Fruit fly (Drosophila melanogaster) whole organism, embryonic: ENCODE results near the gene CG11791.
A peak's percentile ranks its signal among the peaks of the same experiment; 100 is the strongest.

Experiments used
- Adf1 ChIP-seq: fragments of 200-800 bp; sonication (Bioruptor generic); IDR thresholded peaks from 2 replicates; pipeline ENCODE4 v1.3.6; 2022; ENCODE audit warnings: missing biosample characterization, missing genetic modification characterization
- Asciz ChIP-seq: fragments of 200-800 bp; sonication (Bioruptor generic); optimal IDR thresholded peaks from 2 replicates; lab custom pipeline; 2017; ENCODE audit warnings: missing biosample characterization, mild to moderate bottlenecking, missing genetic modification characterization, missing genetic modification reagents
- CG10209 ChIP-seq: fragments of 200-800 bp; sonication (Bioruptor generic); optimal IDR thresholded peaks from 3 replicates; lab custom pipeline; 2017; ENCODE audit warnings: missing biosample characterization, mild to moderate bottlenecking, missing genetic modification characterization, missing genetic modification reagents
- CG11398 ChIP-seq: fragments of 200-800 bp; sonication (Bioruptor generic); optimal IDR thresholded peaks from 2 replicates; lab custom pipeline; 2016; ENCODE audit warnings: missing biosample characterization, missing genetic modification characterization
- CG12071 ChIP-seq: fragments of 200-800 bp; sonication (Bioruptor generic); optimal IDR thresholded peaks from 3 replicates; lab custom pipeline; 2018; ENCODE audit warnings: missing biosample characterization, mild to moderate bottlenecking, missing genetic modification characterization
- CG1233 ChIP-seq: fragments of 200-800 bp; sonication (Bioruptor generic); optimal IDR thresholded peaks from 4 replicates; lab custom pipeline; 2018; ENCODE audit warnings: missing biosample characterization, mild to moderate bottlenecking, missing genetic modification characterization
- CG17612 ChIP-seq: fragments of 200-800 bp; sonication (Bioruptor generic); IDR thresholded peaks from 2 replicates; pipeline ENCODE4 v1.3.6; 2022; ENCODE audit warnings: missing biosample characterization, missing genetic modification characterization
- CG1832 ChIP-seq: fragments of 200-800 bp; sonication (Bioruptor generic); optimal IDR thresholded peaks from 2 replicates; lab custom pipeline; 2017; ENCODE audit warnings: missing biosample characterization, mild to moderate bottlenecking, missing genetic modification characterization, inconsistent platforms
- CG18599 ChIP-seq: fragments of 200-800 bp; sonication (Bioruptor generic); optimal IDR thresholded peaks from 3 replicates; lab custom pipeline; 2017; ENCODE audit warnings: missing biosample characterization, missing genetic modification characterization, mild to moderate bottlenecking, moderate library complexity, missing genetic modification reagents
- CG18619 ChIP-seq: fragments of 200-800 bp; sonication (Bioruptor generic); optimal IDR thresholded peaks from 3 replicates; lab custom pipeline; 2017; ENCODE audit warnings: missing biosample characterization, mild to moderate bottlenecking, missing genetic modification characterization
- CG3163 ChIP-seq: fragments of 200-800 bp; sonication (Bioruptor generic); optimal IDR thresholded peaks from 3 replicates; lab custom pipeline; 2016; ENCODE audit warnings: missing biosample characterization, missing genetic modification characterization
- CG34224 ChIP-seq: fragments of 200-800 bp; sonication (Bioruptor generic); IDR thresholded peaks from 3 replicates; pipeline ENCODE4 v1.3.6; 2022; ENCODE audit warnings: missing biosample characterization, missing genetic modification characterization; ENCODE audit not compliant: partially characterized antibody
- CG3838 ChIP-seq: fragments of 200-800 bp; sonication (Bioruptor generic); optimal IDR thresholded peaks from 3 replicates; lab custom pipeline; 2016; ENCODE audit warnings: missing biosample characterization, missing genetic modification characterization
- CG3847 ChIP-seq: fragments of 200-800 bp; sonication (Bioruptor generic); IDR thresholded peaks from 2 replicates; pipeline ENCODE4 v1.3.6; 2022; ENCODE audit warnings: missing biosample characterization, missing genetic modification characterization
- CG43689 ChIP-seq: fragments of 200-800 bp; sonication (Bioruptor generic); IDR thresholded peaks from 2 replicates; pipeline ENCODE4 v1.3.6; 2022; ENCODE audit warnings: missing biosample characterization, missing genetic modification characterization
- CG4617 ChIP-seq: fragments of 200-800 bp; sonication (Bioruptor generic); optimal IDR thresholded peaks from 3 replicates; lab custom pipeline; 2016; ENCODE audit warnings: missing biosample characterization, missing genetic modification characterization, borderline replicate concordance
- CG6683 ChIP-seq: fragments of 200-800 bp; sonication (Bioruptor generic); optimal IDR thresholded peaks from 2 replicates; lab custom pipeline; 2017; ENCODE audit warnings: missing biosample characterization, mild to moderate bottlenecking, missing genetic modification characterization, missing genetic modification reagents
- CG7271 ChIP-seq: fragments of 200-800 bp; sonication (Bioruptor generic); optimal IDR thresholded peaks from 2 replicates; lab custom pipeline; 2018; ENCODE audit warnings: missing biosample characterization, mild to moderate bottlenecking, missing genetic modification characterization, moderate library complexity
- CG9215 ChIP-seq: fragments of 200-800 bp; sonication (Bioruptor generic); IDR thresholded peaks from 2 replicates; pipeline ENCODE4 v1.3.6; 2022; ENCODE audit warnings: missing biosample characterization, missing genetic modification characterization
- CG9727 ChIP-seq: fragments of 200-800 bp; sonication (Bioruptor generic); optimal IDR thresholded peaks from 3 replicates; lab custom pipeline; 2017; ENCODE audit warnings: missing biosample characterization, mild to moderate bottlenecking, missing genetic modification characterization
- Camta ChIP-seq: fragments of 200-800 bp; sonication (Bioruptor generic); optimal IDR thresholded peaks from 2 replicates; lab custom pipeline; 2016; ENCODE audit warnings: missing biosample characterization, missing genetic modification characterization
- D ChIP-seq, 2 experiments: fragments of 200-800 bp in 1 of 2; fragments of >200 bp in 1 of 2; sonication (Bioruptor generic) in 1 of 2; optimal IDR thresholded peaks; 2 replicates in 1 of 2; 3 replicates in 1 of 2; lab custom pipeline; 2017; ENCODE audit warnings: mild to moderate bottlenecking in 1 of 2, missing biosample characterization in 1 of 2, missing genetic modification characterization in 1 of 2, missing genetic modification reagents in 1 of 2
- D19A ChIP-seq: fragments of 200-800 bp; optimal IDR thresholded peaks from 3 replicates; lab custom pipeline; 2019; ENCODE audit warnings: missing biosample characterization, mild to moderate bottlenecking, missing genetic modification characterization, moderate library complexity
- Hey ChIP-seq: fragments of 200-800 bp; sonication (Bioruptor generic); optimal IDR thresholded peaks from 3 replicates; lab custom pipeline; 2018; ENCODE audit warnings: missing biosample characterization, mild to moderate bottlenecking, missing genetic modification characterization
- HmgD ChIP-seq: fragments of 200-800 bp; sonication (Bioruptor generic); optimal IDR thresholded peaks from 3 replicates; lab custom pipeline; 2016; ENCODE audit warnings: missing biosample characterization, missing genetic modification characterization
- Hr39 ChIP-seq: fragments of >200 bp; optimal IDR thresholded peaks from 2 replicates; lab custom pipeline; 2017
- Myb ChIP-seq: fragments of 200-800 bp; sonication (Bioruptor generic); optimal IDR thresholded peaks from 2 replicates; lab custom pipeline; 2016; ENCODE audit warnings: missing biosample characterization, missing genetic modification characterization
- NfI ChIP-seq: fragments of 200-800 bp; sonication (Bioruptor generic); optimal IDR thresholded peaks from 3 replicates; lab custom pipeline; 2018; ENCODE audit warnings: missing biosample characterization, mild to moderate bottlenecking, missing genetic modification characterization, moderate library complexity
- Xrp1 ChIP-seq: fragments of 200-800 bp; sonication (Bioruptor generic); IDR thresholded peaks from 2 replicates; pipeline ENCODE4 v1.3.6; 2022; ENCODE audit warnings: missing biosample characterization, missing genetic modification characterization
- abd-A ChIP-seq: fragments of 200-800 bp; sonication (Bioruptor generic); optimal IDR thresholded peaks from 3 replicates; lab custom pipeline; 2019; ENCODE audit warnings: missing biosample characterization, mild to moderate bottlenecking, missing genetic modification characterization, moderate library complexity
- ash1 ChIP-seq: fragments of 200-800 bp; sonication (Bioruptor generic); optimal IDR thresholded peaks from 2 replicates; lab custom pipeline; 2018; ENCODE audit warnings: missing biosample characterization, mild to moderate bottlenecking, missing genetic modification characterization
- bbx ChIP-seq: fragments of 200-800 bp; sonication (Bioruptor generic); IDR thresholded peaks from 2 replicates; pipeline ENCODE4 v1.3.6; 2022; ENCODE audit warnings: missing biosample characterization, missing genetic modification characterization; ENCODE audit not compliant: partially characterized antibody
- da ChIP-seq: fragments of 200-800 bp; sonication (Bioruptor generic); optimal IDR thresholded peaks from 2 replicates; lab custom pipeline; 2016; ENCODE audit warnings: missing biosample characterization, missing genetic modification characterization
- disco-r ChIP-seq: fragments of 200-800 bp; sonication (Bioruptor generic); optimal IDR thresholded peaks from 2 replicates; lab custom pipeline; 2016; ENCODE audit warnings: missing biosample characterization, missing genetic modification characterization
- dpn ChIP-seq, 2 experiments: fragments of 200-800 bp; sonication (Bioruptor generic); optimal IDR thresholded peaks; 3 replicates each; lab custom pipeline; 2016; ENCODE audit warnings: missing biosample characterization in 2 of 2, missing genetic modification characterization in 2 of 2
- fd64A ChIP-seq: fragments of 200-800 bp; sonication (Bioruptor generic); optimal IDR thresholded peaks from 3 replicates; lab custom pipeline; 2018; ENCODE audit warnings: missing biosample characterization, mild to moderate bottlenecking, missing genetic modification characterization
- ftz-f1 ChIP-seq: fragments of 200-800 bp; sonication (Bioruptor generic); optimal IDR thresholded peaks from 2 replicates; lab custom pipeline; 2016; ENCODE audit warnings: missing biosample characterization, missing genetic modification characterization
- gsb-n ChIP-seq: fragments of 200-800 bp; sonication (Bioruptor generic); optimal IDR thresholded peaks from 3 replicates; lab custom pipeline; 2018; ENCODE audit warnings: missing biosample characterization, mild to moderate bottlenecking, missing genetic modification characterization
- lmd ChIP-seq: fragments of 200-800 bp; sonication (Bioruptor generic); IDR thresholded peaks from 2 replicates; pipeline ENCODE4 v1.3.6; 2022; ENCODE audit warnings: missing biosample characterization, missing genetic modification characterization
- nerfin-2 ChIP-seq: fragments of 200-800 bp; sonication (Bioruptor generic); IDR thresholded peaks from 2 replicates; pipeline ENCODE4 v1.3.6; 2022; ENCODE audit warnings: missing biosample characterization, missing genetic modification characterization; ENCODE audit not compliant: partially characterized antibody
- nmo ChIP-seq: fragments of 200-800 bp; sonication (Bioruptor generic); optimal IDR thresholded peaks from 2 replicates; lab custom pipeline; 2018; ENCODE audit warnings: missing biosample characterization, mild to moderate bottlenecking, missing genetic modification characterization, moderate library complexity
- org-1 ChIP-seq: fragments of 200-800 bp; sonication (Bioruptor generic); optimal IDR thresholded peaks from 2 replicates; lab custom pipeline; 2017; ENCODE audit warnings: missing biosample characterization, missing genetic modification characterization
- pnt ChIP-seq: fragments of 200-800 bp; sonication (Bioruptor generic); optimal IDR thresholded peaks from 3 replicates; lab custom pipeline; 2016; ENCODE audit warnings: missing biosample characterization, missing genetic modification characterization
- pzg ChIP-seq: fragments of 200-800 bp; sonication (Bioruptor generic); optimal IDR thresholded peaks from 3 replicates; lab custom pipeline; 2018; ENCODE audit warnings: missing biosample characterization, mild to moderate bottlenecking, missing genetic modification characterization, moderate library complexity
- ranshi ChIP-seq: fragments of 200-800 bp; sonication (Bioruptor generic); IDR thresholded peaks from 2 replicates; pipeline ENCODE4 v1.3.6; 2022; ENCODE audit warnings: missing biosample characterization, missing genetic modification characterization
- seq ChIP-seq: fragments of 200-800 bp; sonication (Bioruptor generic); IDR thresholded peaks from 2 replicates; pipeline ENCODE4 v1.3.6; 2022; ENCODE audit warnings: missing biosample characterization, missing genetic modification characterization
- sqz ChIP-seq: fragments of 200-800 bp; sonication (Bioruptor generic); optimal IDR thresholded peaks from 3 replicates; lab custom pipeline; 2018; ENCODE audit warnings: missing biosample characterization, mild to moderate bottlenecking, missing genetic modification characterization
- yki ChIP-seq: fragments of >200 bp; optimal IDR thresholded peaks from 3 replicates; lab custom pipeline; 2018
- z ChIP-seq: fragments of 200-800 bp; sonication (Bioruptor generic); IDR thresholded peaks from 3 replicates; pipeline ENCODE4 v1.3.6; 2022; ENCODE audit warnings: missing biosample characterization, missing genetic modification characterization

Gene CG11791

dm6 chr3R:25024895-25025557 lies 24.4 kb upstream of the CG11791 start, which contains the start of the genes EMC6 and Hr96 (continued):
- TF ChIP-seq CG3163 (GFP tag; lab: Kevin White, UChicago) (peak; percentile 68), CG3847 (GFP tag; lab: Robert Waterston, UW) (peak; percentile 95), abd-A (tag; lab: Kevin White, UChicago) (no peak), CG1832 (GFP tag; lab: Kevin White, UChicago) (no peak), CG34224 (GFP tag; lab: Robert Waterston, UW) (peak; percentile 64; the same call in 2 of the 3 replicates), CG7271 (tag; lab: Kevin White, UChicago) (peak; percentile 82), Adf1 (GFP tag; lab: Robert Waterston, UW) (peak; percentile 78), ash1 (peak; percentile 83), NfI (GFP tag; lab: Kevin White, UChicago) (peak; percentile 94), da (GFP tag; lab: Kevin White, UChicago) (peak; percentile 60), z (GFP tag; lab: Robert Waterston, UW) (peak; percentile 7; the same call in 1 of the 3 replicates), CG3838 (GFP tag; lab: Kevin White, UChicago) (peak; percentile 89), lmd (peak; percentile 92), ftz-f1 (GFP tag; lab: Kevin White, UChicago) (peak; percentile 78), pzg (GFP tag; lab: Kevin White, UChicago) (peak; percentile 88), CG9727 (GFP tag; lab: Kevin White, UChicago) (peak; percentile 93), CG12071 (peak; percentile 88), pnt (peak; percentile 83), nerfin-2 (GFP tag; lab: Robert Waterston, UW) (peak; percentile 74; the same call in 1 of the 2 replicates), CG1233 (GFP tag; lab: Kevin White, UChicago) (peak; percentile 87), nmo (GFP tag; lab: Kevin White, UChicago) (peak; percentile 94), HmgD (peak; percentile 55), Myb (peak; percentile 70), CG6683 (peak; percentile 83), Hr39 (no peak), CG4617 (GFP tag; lab: Kevin White, UChicago) (peak; percentile 99), D (optimal IDR thresholded peaks at IDR 0.05; lab: Kevin White, UChicago) (no peak), D (GFP tag; optimal IDR thresholded peaks at IDR 0.05; lab: Kevin White, UChicago) (peak; percentile 82), sqz (GFP tag; lab: Kevin White, UChicago) (no peak), disco-r (GFP tag; lab: Kevin White, UChicago) (peak; percentile 86), D19A (tag; lab: Kevin White, UChicago) (no peak), Hey (tag; lab: Kevin White, UChicago) (peak; percentile 67), Xrp1 (GFP tag; lab: Robert Waterston, UW) (peak; percentile 96), gsb-n (tag; lab: Kevin White, UChicago) (no peak), seq (GFP tag; lab: Robert Waterston, UW) (peak; percentile 89), Camta (GFP tag; lab: Kevin White, UChicago) (peak; percentile 93), fd64A (peak; percentile 76), CG17612 (GFP tag; lab: Robert Waterston, UW) (peak; percentile 81), CG9215 (peak; percentile 86), Asciz (peak; percentile 83), CG18599 (GFP tag; lab: Kevin White, UChicago) (peak; percentile 96), CG43689 (peak; percentile 79), CG10209 (GFP tag; lab: Kevin White, UChicago) (peak; percentile 90), CG18619 (peak; percentile 91), dpn (GFP tag; optimal IDR thresholded peaks at IDR 0.05; lab: Kevin White, UChicago) (peak; percentile 94 to 95), yki (no peak), org-1 (GFP tag; lab: Kevin White, UChicago) (peak; percentile 78), bbx (GFP tag; lab: Robert Waterston, UW) (peak; percentile 59), ranshi (GFP tag; lab: Robert Waterston, UW) (peak; percentile 91), CG11398 (GFP tag; lab: Kevin White, UChicago) (peak; percentile 82)
